Fruit fly (Drosophila melanogaster): ENCODE data around the gene RpS27A.

Gene RpS27A

DNA sequence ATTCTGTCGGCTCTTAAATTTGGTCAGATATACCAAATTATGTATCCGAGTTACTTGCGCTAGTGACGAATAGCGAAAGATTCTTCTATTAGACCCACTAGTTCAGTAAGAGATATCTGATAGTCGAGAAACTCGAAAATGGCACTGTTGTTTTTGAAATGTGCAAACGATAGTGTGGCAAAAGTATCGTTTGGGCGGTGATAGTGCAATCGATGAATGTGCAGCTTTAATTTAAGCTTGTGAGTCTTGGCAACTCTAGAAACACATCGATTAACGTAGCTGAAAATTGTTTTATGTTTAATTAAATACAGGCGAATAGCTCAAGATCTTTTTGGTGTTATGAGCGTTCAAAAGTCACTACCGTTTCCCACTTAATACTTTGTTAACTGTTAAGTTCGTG, 29.2 kb downstream of the RpS27A start, which contains the start of gene STUB1 (continued):
- peak; percentile 99 for TF ChIP-seq zen2 (GFP tag; IDR thresholded peaks at IDR 0.05; ENCODE audit: partially characterized antibody)
- no peak for TF ChIP-seq Fer3 (tag; optimal IDR thresholded peaks at IDR 0.05)
- no peak for TF ChIP-seq CG16815 (GFP tag; optimal IDR thresholded peaks at IDR 0.05)
- peak; percentile 97 for TF ChIP-seq Doc3 (GFP tag; IDR thresholded peaks at IDR 0.05; ENCODE audit: partially characterized antibody)
- no peak for TF ChIP-seq Atf-2 (GFP tag; optimal IDR thresholded peaks at IDR 0.05)
- TF ChIP-seq CG14050 (GFP tag; IDR thresholded peaks at IDR 0.05), result no peak
- peak; percentile 43 for TF ChIP-seq CHES-1-like (GFP tag; optimal IDR thresholded peaks at IDR 0.05)
- peak; percentile 59 for TF ChIP-seq CG3995 (GFP tag; optimal IDR thresholded peaks at IDR 0.05)
- TF ChIP-seq fu2 (GFP tag; optimal IDR thresholded peaks at IDR 0.05), result peak; percentile 27
- TF ChIP-seq CG43689 (GFP tag; IDR thresholded peaks at IDR 0.05), result no peak
- TF ChIP-seq pfk (GFP tag; optimal IDR thresholded peaks at IDR 0.05), result peak; percentile 50
- TF ChIP-seq chif (GFP tag; optimal IDR thresholded peaks at IDR 0.05), result no peak
- TF ChIP-seq CG13287 (GFP tag; IDR thresholded peaks at IDR 0.05; ENCODE audit: partially characterized antibody), result peak; percentile 99
- TF ChIP-seq CG12769 (tag; optimal IDR thresholded peaks at IDR 0.05), result no peak
- no peak for TF ChIP-seq chm (GFP tag; IDR thresholded peaks at IDR 0.05)
- TF ChIP-seq kni (GFP tag; optimal IDR thresholded peaks at IDR 0.05), result no peak
- TF ChIP-seq ERR (GFP tag; optimal IDR thresholded peaks at IDR 0.05), result peak; percentile 19
- TF ChIP-seq Optix (GFP tag; IDR thresholded peaks at IDR 0.05), result no peak
- TF ChIP-seq CG7372 (GFP tag; IDR thresholded peaks at IDR 0.05), result no peak
- TF ChIP-seq CG17385 (GFP tag; optimal IDR thresholded peaks at IDR 0.05), result no peak
- no peak for TF ChIP-seq CG9817 (tag; optimal IDR thresholded peaks at IDR 0.05)
- TF ChIP-seq disco-r (GFP tag; optimal IDR thresholded peaks at IDR 0.05), result no peak
- no peak for TF ChIP-seq CG6813 (GFP tag; optimal IDR thresholded peaks at IDR 0.05)
- TF ChIP-seq CG10209 (GFP tag; optimal IDR thresholded peaks at IDR 0.05), result no peak
- TF ChIP-seq chinmo (GFP tag; IDR thresholded peaks at IDR 0.05; ENCODE audit: partially characterized antibody), result peak; percentile 99
- TF ChIP-seq CG11093 (GFP tag; IDR thresholded peaks at IDR 0.05), result no peak
- TF ChIP-seq repo (GFP tag; optimal IDR thresholded peaks at IDR 0.05), result peak; percentile 8
- no peak for TF ChIP-seq CG32772 (GFP tag; IDR thresholded peaks at IDR 0.05)
- no peak for TF ChIP-seq trem (tag; optimal IDR thresholded peaks at IDR 0.05)
- no peak for TF ChIP-seq salm (tag; optimal IDR thresholded peaks at IDR 0.05)
- TF ChIP-seq sr (GFP tag; IDR thresholded peaks at IDR 0.05), result no peak
- peak; percentile 98 for TF ChIP-seq CG34224 (GFP tag; IDR thresholded peaks at IDR 0.05; ENCODE audit: partially characterized antibody)
- peak; percentile 88 for TF ChIP-seq CG1603 (tag; optimal IDR thresholded peaks at IDR 0.05)
- no peak for TF ChIP-seq CG7786 (GFP tag; optimal IDR thresholded peaks at IDR 0.05)
- TF ChIP-seq CG6854 (GFP tag; optimal IDR thresholded peaks at IDR 0.05), result no peak
- no peak for TF ChIP-seq Hsf (GFP tag; optimal IDR thresholded peaks at IDR 0.05)
- no peak for TF ChIP-seq fd3F (GFP tag; optimal IDR thresholded peaks at IDR 0.05)
- TF ChIP-seq mam (GFP tag; optimal IDR thresholded peaks at IDR 0.05), result peak; percentile 43
- no peak for TF ChIP-seq kah (GFP tag; optimal IDR thresholded peaks at IDR 0.05)
- no peak for TF ChIP-seq Sox102F (GFP tag; optimal IDR thresholded peaks at IDR 0.05)
- no peak for TF ChIP-seq lola (GFP tag; optimal IDR thresholded peaks at IDR 0.05)
- no peak for TF ChIP-seq gsb-n (tag; optimal IDR thresholded peaks at IDR 0.05)
- TF ChIP-seq peb (GFP tag; IDR thresholded peaks at IDR 0.05), result no peak
- no peak for TF ChIP-seq CG2875 (GFP tag; optimal IDR thresholded peaks at IDR 0.05)
- no peak for TF ChIP-seq prd (optimal IDR thresholded peaks at IDR 0.05)
- TF ChIP-seq prd (GFP tag; IDR thresholded peaks at IDR 0.05), result no peak
- TF ChIP-seq Doc2 (GFP tag; IDR thresholded peaks at IDR 0.05), result no peak
- TF ChIP-seq Xrp1 (GFP tag; IDR thresholded peaks at IDR 0.05), result no peak
- TF ChIP-seq CG6654 (GFP tag; optimal IDR thresholded peaks at IDR 0.05), result no peak
- TF ChIP-seq Ptx1 (GFP tag; IDR thresholded peaks at IDR 0.05), result no peak
- peak; percentile 3 for TF ChIP-seq gfzf (GFP tag; optimal IDR thresholded peaks at IDR 0.05)
